Worm (Caenorhabditis elegans): ENCODE data around the gene scl-12.

- TF ChIP-seq lag-1 (GFP tag; IDR thresholded peaks at IDR 0.05) (no peak), dox-1 (GFP tag; IDR thresholded peaks at IDR 0.05) (no peak), aptf-3 (GFP tag; IDR thresholded peaks at IDR 0.05) (no peak), unc-130 (GFP tag; optimal IDR thresholded peaks at IDR 0.05) (no peak), lin-54 (GFP tag; optimal IDR thresholded peaks at IDR 0.05) (no peak), ama-1 (optimal IDR thresholded peaks at IDR 0.05) (no peak), ama-1 (GFP tag; optimal IDR thresholded peaks at IDR 0.05) (no peak), snpc-1.3 (tag; optimal IDR thresholded peaks at IDR 0.05; ENCODE audit: insufficient read depth) (no peak), nhr-90 (tag; optimal IDR thresholded peaks at IDR 0.05) (no peak), athp-1 (tag; optimal IDR thresholded peaks at IDR 0.05) (no peak)
These were observed 36.3 kb upstream of the scl-12 start, which contains the start of gene cysl-3 for ce11 chrV:3776086-3776589.

Measured in whole organism, young adult.